Worm (Caenorhabditis elegans): ENCODE results near the gene srh-241.

DNA sequence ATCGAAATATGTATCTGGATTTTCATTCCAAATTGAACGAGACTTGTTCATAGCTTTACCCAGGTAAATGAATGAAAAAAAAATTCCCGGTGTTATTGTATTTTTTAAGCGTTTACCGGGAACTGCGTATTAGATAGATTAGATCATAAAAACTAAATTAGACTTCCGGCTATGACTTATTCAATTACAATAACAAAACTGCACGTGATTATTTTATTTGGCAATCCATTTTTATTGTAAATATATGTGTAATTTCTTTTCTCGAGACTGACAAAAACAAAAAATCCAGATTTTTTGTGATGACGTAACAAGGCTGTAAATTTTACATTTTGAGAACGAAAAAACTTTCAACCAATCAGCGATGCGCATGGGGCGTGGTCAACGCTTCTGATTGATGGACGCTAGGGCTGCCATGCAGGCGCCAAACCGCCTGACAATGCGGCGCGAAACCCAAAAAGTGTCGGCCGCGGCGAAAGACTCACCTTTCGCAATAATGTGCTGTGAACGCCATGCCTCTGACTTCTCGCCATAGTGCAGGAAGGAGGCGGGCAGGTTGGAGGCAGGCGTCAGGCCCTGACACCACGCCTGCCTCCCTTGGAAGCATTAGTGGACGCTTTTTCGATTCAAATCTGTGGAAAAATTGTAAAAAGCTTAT, 47.7 kb downstream of the srh-241 start, which contains the start of gene srh-36:
- TF ChIP-seq him-1 (tag; optimal IDR thresholded peaks at IDR 0.05) (no peak), dao-5 (tag; optimal IDR thresholded peaks at IDR 0.05) (no peak)

Data from whole organism, L4/young adult.